Fruit fly (Drosophila melanogaster) whole organism: ENCODE data around the gene Alg7.

Experiments used
- Dll ChIP-seq: fragments of >200 bp; optimal IDR thresholded peaks from 2 replicates; lab custom pipeline; 2017
- EcR ChIP-seq, 2 experiments: fragments of >200 bp; optimal IDR thresholded peaks; 2 replicates each; lab custom pipeline; 2017; ENCODE audit warnings: missing biosample characterization in 2 of 2, missing genetic modification characterization in 2 of 2, missing genetic modification reagents in 2 of 2
- pan ChIP-seq: fragments of >200 bp; optimal IDR thresholded peaks from 2 replicates; lab custom pipeline; 2017

DNA sequence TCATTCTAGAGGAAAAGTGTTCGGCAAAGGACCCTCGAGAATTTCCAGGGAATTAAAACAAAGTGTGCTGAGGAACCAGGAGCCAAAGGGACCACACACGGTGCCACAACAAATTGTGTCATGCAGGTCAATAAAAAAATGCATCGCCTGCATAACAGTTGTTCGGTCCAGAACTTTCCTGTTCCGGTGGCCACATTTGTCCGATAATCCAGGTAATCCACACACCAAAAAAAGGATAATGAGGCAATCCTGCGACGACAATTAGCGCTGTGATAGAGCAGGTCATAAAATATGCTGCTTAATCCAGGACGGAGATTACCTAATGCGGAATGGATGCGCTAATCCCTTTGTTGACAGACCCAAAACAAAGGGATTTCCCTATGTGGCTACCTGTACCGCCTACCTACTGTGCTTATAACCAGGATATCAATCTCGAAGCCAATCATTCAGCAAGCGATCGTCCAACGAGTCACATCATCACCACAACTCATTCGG lies 50.4 kb downstream of the Alg7 start, which contains the start of gene CG16815:
- TF ChIP-seq Dll (lab: Kevin White, UChicago), result no peak
- no peak for TF ChIP-seq pan (lab: Kevin White, UChicago)
- TF ChIP-seq EcR (GFP tag; optimal IDR thresholded peaks at IDR 0.05; lab: Kevin White, UChicago), result no peak
